Fruit fly (Drosophila melanogaster) whole organism, adult: Measurements from ENCODE around the gene fne.

Source experiments
- CG12768 ChIP-seq: fragments of 200-800 bp; sonication (Bioruptor generic); optimal IDR thresholded peaks from 2 replicates; lab custom pipeline; 2017; ENCODE audit warnings: missing biosample characterization, missing genetic modification characterization, mild to moderate bottlenecking, moderate library complexity, missing genetic modification reagents
- CG7045 ChIP-seq: fragments of 200-800 bp; sonication (Bioruptor generic); optimal IDR thresholded peaks from 2 replicates; lab custom pipeline; 2017; ENCODE audit warnings: missing biosample characterization, mild to moderate bottlenecking, missing genetic modification characterization
- CG7101 ChIP-seq: fragments of 200-800 bp; sonication (Bioruptor generic); optimal IDR thresholded peaks from 2 replicates; lab custom pipeline; 2018; ENCODE audit warnings: missing biosample characterization, mild to moderate bottlenecking, missing genetic modification characterization, moderate library complexity
- bab1 ChIP-seq: fragments of 200-800 bp; sonication (Bioruptor generic); optimal IDR thresholded peaks from 3 replicates; lab custom pipeline; 2019; ENCODE audit warnings: missing biosample characterization, mild to moderate bottlenecking, missing genetic modification characterization, moderate library complexity

- TF ChIP-seq CG7045 (GFP tag; lab: Kevin White, UChicago) (no peak), bab1 (GFP tag; lab: Kevin White, UChicago) (no peak), CG7101 (tag; lab: Kevin White, UChicago) (no peak), CG12768 (GFP tag; lab: Kevin White, UChicago) (no peak)
These were observed 22.1 kb upstream of the fne start for dm6 chrX:12895114-12895723.
